Worm (Caenorhabditis elegans) whole organism, L2 larva: ENCODE measurements around the gene rpl-33.

Experiments used
- ZK546.5 ChIP-seq: sonication (generic microtip); optimal IDR thresholded peaks from 2 replicates; lab custom pipeline; 2017; ENCODE audit warnings: missing biosample characterization, missing genetic modification characterization
- ama-1 ChIP-seq: fragments of 150-350 bp; optimal IDR thresholded peaks from 2 replicates; lab custom pipeline; 2018; ENCODE audit warnings: inconsistent platforms
- dmd-4 ChIP-seq: sonication (generic microtip); optimal IDR thresholded peaks from 2 replicates; lab custom pipeline; 2017; ENCODE audit warnings: missing biosample characterization, missing genetic modification characterization
- elt-3 ChIP-seq: sonication (generic microtip); optimal IDR thresholded peaks from 2 replicates; lab custom pipeline; 2017; ENCODE audit warnings: missing biosample characterization, missing genetic modification characterization
- nhr-11 ChIP-seq: fragments of 150-350 bp; optimal IDR thresholded peaks from 2 replicates; lab custom pipeline; 2014; ENCODE audit warnings: missing biosample characterization, missing genetic modification characterization
- nhr-21 ChIP-seq: fragments of 150-350 bp; optimal IDR thresholded peaks from 2 replicates; lab custom pipeline; 2014; ENCODE audit warnings: missing biosample characterization, missing genetic modification characterization
- nhr-237 ChIP-seq: fragments of 150-350 bp; optimal IDR thresholded peaks from 2 replicates; lab custom pipeline; 2014; ENCODE audit warnings: missing biosample characterization, missing genetic modification characterization
- nhr-25 ChIP-seq: fragments of 150-350 bp; sonication (generic microtip); optimal IDR thresholded peaks from 3 replicates; lab custom pipeline; 2014; ENCODE audit warnings: missing biosample characterization, missing genetic modification characterization
- nhr-77 ChIP-seq: fragments of 150-350 bp; optimal IDR thresholded peaks from 2 replicates; lab custom pipeline; 2014; ENCODE audit warnings: missing biosample characterization, missing genetic modification characterization
- skn-1 ChIP-seq: sonication (generic microtip); optimal IDR thresholded peaks from 2 replicates; lab custom pipeline; 2017; ENCODE audit warnings: missing biosample characterization, missing genetic modification characterization
- unc-39 ChIP-seq: fragments of 150-350 bp; optimal IDR thresholded peaks from 2 replicates; lab custom pipeline; 2014; ENCODE audit warnings: missing biosample characterization, missing genetic modification characterization
- ztf-11 ChIP-seq: sonication (generic microtip); optimal IDR thresholded peaks from 2 replicates; lab custom pipeline; 2017; ENCODE audit warnings: missing biosample characterization, missing genetic modification characterization
- ztf-4 ChIP-seq: fragments of 150-350 bp; optimal IDR thresholded peaks from 2 replicates; lab custom pipeline; 2014; ENCODE audit warnings: missing biosample characterization, missing genetic modification characterization

ce11 chrII:7109956-7110355 lies 4.6 kb downstream of the rpl-33 start, which contains the start of gene F10E7.9:
- TF ChIP-seq ZK546.5 (tag; lab: Kevin White, UChicago) (no peak), ztf-11 (tag; lab: Kevin White, UChicago) (no peak), nhr-25 (tag; lab: Kevin White, UChicago) (no peak), nhr-11 (tag; lab: Kevin White, UChicago) (no peak), nhr-237 (tag; lab: Kevin White, UChicago) (no peak), skn-1 (tag; lab: Kevin White, UChicago) (no peak), dmd-4 (tag; lab: Kevin White, UChicago) (no peak), nhr-21 (tag; lab: Kevin White, UChicago) (no peak), elt-3 (tag; lab: Kevin White, UChicago) (no peak), nhr-77 (no peak), ama-1 (lab: Kevin White, UChicago) (no peak), unc-39 (tag; lab: Kevin White, UChicago) (no peak), ztf-4 (tag; lab: Kevin White, UChicago) (no peak)
